Worm (Caenorhabditis elegans) whole organism, L4 larva: ENCODE results near the gene clic-1.

Source experiments
- ceh-32 ChIP-seq: sonication (generic microtip); optimal IDR thresholded peaks from 2 replicates; lab custom pipeline; 2016; ENCODE audit warnings: mild to moderate bottlenecking, missing genetic modification characterization, missing compliant biosample characterization; ENCODE audit not compliant: poor library complexity
- daf-16 ChIP-seq, 3 experiments: sonication (generic microtip); optimal IDR thresholded peaks; 2 replicates each; lab custom pipeline; 2016 to 2017; ENCODE audit warnings: missing genetic modification characterization in 3 of 3, missing genetic modification reagents in 3 of 3, mild to moderate bottlenecking in 2 of 3, missing compliant biosample characterization in 2 of 3, missing biosample characterization in 1 of 3, moderate library complexity in 1 of 3
- lin-15B ChIP-seq: fragments of 150-350 bp; sonication (generic microtip); optimal IDR thresholded peaks from 3 replicates; lab custom pipeline; 2014; ENCODE audit warnings: missing biosample characterization, missing genetic modification characterization
- nhr-76 ChIP-seq: fragments of 150-350 bp; optimal IDR thresholded peaks from 2 replicates; lab custom pipeline; 2014; ENCODE audit warnings: missing biosample characterization, missing genetic modification characterization

DNA sequence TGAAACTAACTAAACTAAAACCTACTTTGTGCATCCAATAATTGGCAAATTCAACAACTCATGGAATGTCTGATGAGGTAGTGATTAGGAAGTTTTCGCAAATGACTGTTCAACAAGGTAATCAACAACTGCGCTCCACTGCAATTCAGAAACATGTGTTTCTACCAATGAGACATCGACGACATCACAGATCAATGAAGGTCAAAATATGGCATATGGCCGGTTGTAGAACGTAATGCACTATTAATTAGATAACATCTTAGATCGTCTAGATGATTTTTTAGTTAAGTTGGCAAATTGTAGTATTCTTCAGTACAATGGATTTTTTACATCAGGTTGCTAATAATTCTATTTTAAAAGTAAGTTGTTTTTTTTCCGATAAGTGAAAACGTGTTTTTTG, 48.5 kb downstream of the clic-1 start, which contains the start of the genes nhr-94 and nhr-152:
- no peak for TF ChIP-seq lin-15B
- TF ChIP-seq daf-16 (GFP tag; optimal IDR thresholded peaks at IDR 0.05; lab: Kevin White, UChicago): no peak
- no peak for TF ChIP-seq daf-16 (tag; optimal IDR thresholded peaks at IDR 0.05; lab: Kevin White, UChicago)
- no peak for TF ChIP-seq ceh-32
- TF ChIP-seq nhr-76 (tag; lab: Kevin White, UChicago): no peak
